Worm (Caenorhabditis elegans): Measurements from ENCODE around the gene F20G2.2.

F20G2.2 gene

DNA sequence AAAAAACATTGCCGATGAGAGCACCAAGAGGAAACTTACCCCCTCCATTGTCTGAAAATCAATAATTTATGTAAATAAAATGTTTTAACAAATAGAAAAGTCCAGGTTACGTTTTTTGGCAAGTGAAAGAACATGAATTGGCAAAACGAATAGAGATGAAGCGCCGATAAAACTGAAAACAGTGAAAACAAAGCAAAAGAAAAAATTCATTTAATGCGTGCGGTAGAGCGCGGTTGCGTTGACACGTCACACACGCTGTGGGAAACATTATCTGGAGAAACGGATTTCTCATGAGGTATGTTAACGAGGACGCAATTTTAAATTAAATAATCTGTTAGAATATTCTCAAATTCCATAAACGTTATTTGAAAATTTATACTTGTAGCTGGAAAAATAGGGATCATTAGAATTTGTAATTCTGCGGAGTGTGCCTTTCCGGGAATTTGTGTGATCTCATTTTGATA is 41.0 kb downstream of the F20G2.2 start, which contains the start of gene zipt-9 (continued):
- TF ChIP-seq zag-1 (tag; optimal IDR thresholded peaks at IDR 0.05) = no peak
- TF ChIP-seq zip-4 (GFP tag; optimal IDR thresholded peaks at IDR 0.05) = no peak
- no peak for TF ChIP-seq aha-1 (tag; optimal IDR thresholded peaks at IDR 0.05)
- peak; percentile 50; the same call in 1 of the 2 replicates for TF ChIP-seq grh-1 (GFP tag; IDR thresholded peaks at IDR 0.05)
- no peak for TF ChIP-seq tlp-1 (tag; optimal IDR thresholded peaks at IDR 0.05)
- TF ChIP-seq lin-39 (tag; optimal IDR thresholded peaks at IDR 0.05) = peak; percentile 11
- peak; percentile 65 for TF ChIP-seq fos-1 (tag; optimal IDR thresholded peaks at IDR 0.05)
- peak; percentile 93 for TF ChIP-seq blmp-1 (tag; optimal IDR thresholded peaks at IDR 0.05)
- TF ChIP-seq irx-1 (tag; optimal IDR thresholded peaks at IDR 0.05) = peak; percentile 71
- peak; percentile 82 for TF ChIP-seq tbx-2 (tag; optimal IDR thresholded peaks at IDR 0.05)
- TF ChIP-seq xbp-1 (tag; optimal IDR thresholded peaks at IDR 0.05) = peak; percentile 84
- no peak for TF ChIP-seq hlh-17 (GFP tag; optimal IDR thresholded peaks at IDR 0.05; ENCODE audit: borderline replicate concordance)
- no peak for TF ChIP-seq pqm-1 (tag; optimal IDR thresholded peaks at IDR 0.05)
- TF ChIP-seq vab-15 (tag; optimal IDR thresholded peaks at IDR 0.05) = peak; percentile 89
- peak in 2 of 6 experiments; percentile 48 to 80 for TF ChIP-seq elt-3 (tag; optimal IDR thresholded peaks at IDR 0.05)
- peak; percentile 83 for TF ChIP-seq nhr-77 (tag; optimal IDR thresholded peaks at IDR 0.05)
- TF ChIP-seq sptf-1 (tag; optimal IDR thresholded peaks at IDR 0.05) = no peak
- no peak for TF ChIP-seq mef-2 (tag; optimal IDR thresholded peaks at IDR 0.05)
- peak; percentile 89 for TF ChIP-seq C16A3.4 (tag; optimal IDR thresholded peaks at IDR 0.05)
- TF ChIP-seq egl-27 (tag; optimal IDR thresholded peaks at IDR 0.05) = no peak
- TF ChIP-seq unc-86 (tag; optimal IDR thresholded peaks at IDR 0.05) = peak; percentile 71
- TF ChIP-seq unc-62 (GFP tag; optimal IDR thresholded peaks at IDR 0.05) = no peak
- no peak for TF ChIP-seq unc-30 (tag; optimal IDR thresholded peaks at IDR 0.05)
- TF ChIP-seq nhr-237 (tag; optimal IDR thresholded peaks at IDR 0.05) = peak; percentile 47
- TF ChIP-seq nhr-19 (GFP tag; conservative IDR thresholded peaks at IDR 0.05) = peak; percentile 83
- peak; percentile 90 for TF ChIP-seq lin-14 (GFP tag; optimal IDR thresholded peaks at IDR 0.05)
- no peak for TF ChIP-seq pag-3 (tag; optimal IDR thresholded peaks at IDR 0.05; ENCODE audit: borderline replicate concordance, insufficient read depth)
- TF ChIP-seq fkh-4 (tag; optimal IDR thresholded peaks at IDR 0.05; ENCODE audit: borderline replicate concordance) = peak; percentile 52
- TF ChIP-seq aly-2 (tag; optimal IDR thresholded peaks at IDR 0.05) = peak; percentile 40
- peak; percentile 89 for TF ChIP-seq nhr-20 (tag; optimal IDR thresholded peaks at IDR 0.05)
- TF ChIP-seq hpl-2 (GFP tag; optimal IDR thresholded peaks at IDR 0.05) = peak; percentile 25
- TF ChIP-seq elt-2 (tag; optimal IDR thresholded peaks at IDR 0.05) = peak; percentile 7
- TF ChIP-seq nhr-12 (tag; optimal IDR thresholded peaks at IDR 0.05) = no peak
- peak; percentile 99 for TF ChIP-seq pax-3 (tag; optimal IDR thresholded peaks at IDR 0.05)
- TF ChIP-seq skn-1 (tag; optimal IDR thresholded peaks at IDR 0.05) = peak; percentile 47
- peak; percentile 75 to 89 for TF ChIP-seq lin-35 (GFP tag; optimal IDR thresholded peaks at IDR 0.05)
- TF ChIP-seq Y116A8C.19 (tag; optimal IDR thresholded peaks at IDR 0.05; ENCODE audit: borderline replicate concordance) = no peak
- no peak for TF ChIP-seq nhr-28 (tag; optimal IDR thresholded peaks at IDR 0.05)
- TF ChIP-seq mep-1 (tag; optimal IDR thresholded peaks at IDR 0.05) = peak; percentile 85
- no peak for TF ChIP-seq ces-1 (GFP tag; optimal IDR thresholded peaks at IDR 0.05)
- no peak for TF ChIP-seq C34B4.2 (tag; optimal IDR thresholded peaks at IDR 0.05)
- peak; percentile 63 for TF ChIP-seq sox-4 (tag; optimal IDR thresholded peaks at IDR 0.05)
- TF ChIP-seq mdl-1 (tag; optimal IDR thresholded peaks at IDR 0.05) = peak in 1 of 2 experiments; percentile 66
- peak; percentile 94 for TF ChIP-seq rnt-1 (tag; optimal IDR thresholded peaks at IDR 0.05)
- peak in 1 of 2 experiments; percentile 86 for TF ChIP-seq lsy-2 (tag; optimal IDR thresholded peaks at IDR 0.05)
- peak; percentile 65 for TF ChIP-seq snpc-4 (tag; optimal IDR thresholded peaks at IDR 0.05)
- peak; percentile 86 for TF ChIP-seq unc-98 (GFP tag; IDR thresholded peaks at IDR 0.05)
- TF ChIP-seq jun-1 (tag; optimal IDR thresholded peaks at IDR 0.05) = peak; percentile 56
- peak; percentile 63 for TF ChIP-seq lin-13 (GFP tag; optimal IDR thresholded peaks at IDR 0.05)
- peak; percentile 5 for TF ChIP-seq hlh-4 (tag; optimal IDR thresholded peaks at IDR 0.05)
- TF ChIP-seq fkh-8 (tag; optimal IDR thresholded peaks at IDR 0.05) = peak; percentile 89
- peak; percentile 82 for TF ChIP-seq dsc-1 (tag; optimal IDR thresholded peaks at IDR 0.05)
- peak; percentile 92 for TF ChIP-seq nhr-90 (tag; optimal IDR thresholded peaks at IDR 0.05; ENCODE audit: poor library complexity)
